Worm (Caenorhabditis elegans) whole organism, L3 larva: ENCODE data around the gene srg-33.

Experiments used
- R02D3.7 ChIP-seq: fragments of 150-350 bp; optimal IDR thresholded peaks from 2 replicates; lab custom pipeline; 2014; ENCODE audit warnings: missing biosample characterization, missing genetic modification characterization
- aly-2 ChIP-seq: fragments of 150-350 bp; optimal IDR thresholded peaks from 2 replicates; lab custom pipeline; 2014; ENCODE audit warnings: missing biosample characterization, missing genetic modification characterization
- ama-1 ChIP-seq: fragments of 150-350 bp; optimal IDR thresholded peaks from 2 replicates; lab custom pipeline; 2018
- ceh-16 ChIP-seq: sonication (generic microtip); optimal IDR thresholded peaks from 2 replicates; lab custom pipeline; 2017; ENCODE audit warnings: missing biosample characterization, missing genetic modification characterization
- ceh-28 ChIP-seq: fragments of 150-350 bp; optimal IDR thresholded peaks from 2 replicates; lab custom pipeline; 2014; ENCODE audit warnings: missing biosample characterization, missing genetic modification reagents, missing genetic modification characterization
- ceh-82 ChIP-seq: fragments of 150-350 bp; optimal IDR thresholded peaks from 2 replicates; lab custom pipeline; 2014; ENCODE audit warnings: missing biosample characterization, missing genetic modification characterization
- ceh-9 ChIP-seq: sonication (generic microtip); optimal IDR thresholded peaks from 2 replicates; lab custom pipeline; 2018; ENCODE audit warnings: missing biosample characterization, missing genetic modification characterization
- daf-12 ChIP-seq: fragments of 150-350 bp; optimal IDR thresholded peaks from 2 replicates; lab custom pipeline; 2014; ENCODE audit warnings: missing biosample characterization, missing genetic modification reagents, missing genetic modification characterization
- egl-27 ChIP-seq: sonication (generic microtip); optimal IDR thresholded peaks from 4 replicates; lab custom pipeline; 2017; ENCODE audit warnings: missing biosample characterization, missing genetic modification reagents, missing genetic modification characterization
- egl-5 ChIP-seq: fragments of 150-350 bp; optimal IDR thresholded peaks from 2 replicates; lab custom pipeline; 2017; ENCODE audit warnings: missing biosample characterization, missing genetic modification reagents, missing genetic modification characterization, inconsistent platforms
- elt-1 ChIP-seq: fragments of 150-350 bp; optimal IDR thresholded peaks from 2 replicates; lab custom pipeline; 2014; ENCODE audit warnings: missing biosample characterization, missing genetic modification characterization
- elt-2 ChIP-seq: sonication (generic microtip); optimal IDR thresholded peaks from 2 replicates; lab custom pipeline; 2016; ENCODE audit warnings: missing genetic modification reagents, mild to moderate bottlenecking, missing genetic modification characterization, missing compliant biosample characterization
- elt-3 ChIP-seq, 3 experiments: fragments of 150-350 bp in 1 of 3; sonication (generic microtip) in 2 of 3; optimal IDR thresholded peaks; 2 replicates in 2 of 3; 4 replicates in 1 of 3; lab custom pipeline; 2014 to 2017; ENCODE audit warnings: missing biosample characterization in 3 of 3, missing genetic modification characterization in 3 of 3
- eor-1 ChIP-seq, 2 experiments: fragments of 150-350 bp; optimal IDR thresholded peaks; 2 replicates each; lab custom pipeline; 2014 to 2018; ENCODE audit warnings: missing biosample characterization in 2 of 2, missing genetic modification characterization in 2 of 2
- fkh-10 ChIP-seq: sonication (generic microtip); optimal IDR thresholded peaks from 2 replicates; lab custom pipeline; 2017; ENCODE audit warnings: missing biosample characterization, missing genetic modification reagents, missing genetic modification characterization
- fkh-2 ChIP-seq: fragments of 150-350 bp; optimal IDR thresholded peaks from 2 replicates; lab custom pipeline; 2014; ENCODE audit warnings: missing biosample characterization, missing genetic modification reagents, missing genetic modification characterization
- fos-1 ChIP-seq: fragments of 150-350 bp; optimal IDR thresholded peaks from 2 replicates; lab custom pipeline; 2014; ENCODE audit warnings: missing biosample characterization, missing genetic modification characterization
- hmg-11 ChIP-seq: sonication (generic microtip); optimal IDR thresholded peaks from 2 replicates; lab custom pipeline; 2016; ENCODE audit warnings: missing genetic modification characterization, missing compliant biosample characterization
- jun-1 ChIP-seq: fragments of 150-350 bp; optimal IDR thresholded peaks from 2 replicates; lab custom pipeline; 2014; ENCODE audit warnings: missing biosample characterization, missing genetic modification reagents, missing genetic modification characterization
- lin-15B ChIP-seq: fragments of 150-350 bp; optimal IDR thresholded peaks from 2 replicates; lab custom pipeline; 2014; ENCODE audit warnings: missing biosample characterization, missing genetic modification characterization
- lin-39 ChIP-seq: fragments of 150-350 bp; optimal IDR thresholded peaks from 2 replicates; lab custom pipeline; 2018; ENCODE audit warnings: missing biosample characterization, missing genetic modification reagents, missing genetic modification characterization
- mml-1 ChIP-seq: fragments of 150-350 bp; sonication (generic microtip); optimal IDR thresholded peaks from 3 replicates; lab custom pipeline; 2014; ENCODE audit warnings: missing biosample characterization, missing genetic modification characterization
- nfya-1 ChIP-seq: sonication (generic microtip); optimal IDR thresholded peaks from 2 replicates; lab custom pipeline; 2017; ENCODE audit warnings: missing genetic modification characterization, mild to moderate bottlenecking, missing compliant biosample characterization, antibody characterized with exemption, moderate library complexity; ENCODE audit not compliant: insufficient read depth
- nhr-11 ChIP-seq: fragments of 150-350 bp; optimal IDR thresholded peaks from 2 replicates; lab custom pipeline; 2014; ENCODE audit warnings: missing biosample characterization, missing genetic modification characterization
- nhr-23 ChIP-seq: fragments of 150-350 bp; optimal IDR thresholded peaks from 2 replicates; lab custom pipeline; 2014; ENCODE audit warnings: missing biosample characterization, missing genetic modification reagents, missing genetic modification characterization
- nhr-237 ChIP-seq: fragments of 150-350 bp; optimal IDR thresholded peaks from 2 replicates; lab custom pipeline; 2014; ENCODE audit warnings: missing biosample characterization, missing genetic modification characterization
- nhr-25 ChIP-seq: sonication (generic microtip); optimal IDR thresholded peaks from 2 replicates; lab custom pipeline; 2017; ENCODE audit warnings: missing biosample characterization, missing genetic modification characterization
- nhr-43 ChIP-seq: sonication (generic microtip); optimal IDR thresholded peaks from 2 replicates; lab custom pipeline; 2016; ENCODE audit warnings: mild to moderate bottlenecking, missing genetic modification characterization, missing compliant biosample characterization; ENCODE audit not compliant: poor library complexity, severe bottlenecking
- nhr-67 ChIP-seq: fragments of 150-350 bp; optimal IDR thresholded peaks from 2 replicates; lab custom pipeline; 2014; ENCODE audit warnings: missing biosample characterization, missing genetic modification characterization
- nhr-77 ChIP-seq: fragments of 150-350 bp; optimal IDR thresholded peaks from 2 replicates; lab custom pipeline; 2014; ENCODE audit warnings: missing biosample characterization, missing genetic modification characterization
- pha-4 ChIP-seq: fragments of 150-350 bp; optimal IDR thresholded peaks from 2 replicates; lab custom pipeline; 2014; ENCODE audit warnings: missing biosample characterization, missing genetic modification reagents, missing genetic modification characterization
- pqm-1 ChIP-seq: fragments of 150-350 bp; optimal IDR thresholded peaks from 2 replicates; lab custom pipeline; 2017; ENCODE audit warnings: missing biosample characterization, missing genetic modification characterization, inconsistent platforms
- skn-1 ChIP-seq: fragments of 150-350 bp; optimal IDR thresholded peaks from 2 replicates; lab custom pipeline; 2014; ENCODE audit warnings: missing biosample characterization, missing genetic modification characterization
- snpc-4 ChIP-seq: fragments of 150-350 bp; optimal IDR thresholded peaks from 2 replicates; lab custom pipeline; 2014; ENCODE audit warnings: missing biosample characterization, missing genetic modification characterization
- unc-39 ChIP-seq: sonication (generic microtip); optimal IDR thresholded peaks from 4 replicates; lab custom pipeline; 2017; ENCODE audit warnings: missing biosample characterization, missing genetic modification characterization
- zag-1 ChIP-seq: fragments of 150-350 bp; optimal IDR thresholded peaks from 2 replicates; lab custom pipeline; 2014; ENCODE audit warnings: missing biosample characterization, missing genetic modification characterization
- ztf-11 ChIP-seq: fragments of 150-350 bp; optimal IDR thresholded peaks from 2 replicates; lab custom pipeline; 2014; ENCODE audit warnings: missing biosample characterization, missing genetic modification characterization

srg-33 gene

ce11 chrV:8300935-8301535, 9.2 kb downstream of the srg-33 start, which contains the start of gene W02D7.6 (continued):
- TF ChIP-seq eor-1 (tag; optimal IDR thresholded peaks at IDR 0.05; lab: Kevin White, UChicago) = no peak
- no peak for TF ChIP-seq nhr-67 (tag; lab: Kevin White, UChicago)
- no peak for TF ChIP-seq nhr-11
- no peak for TF ChIP-seq ceh-82 (tag; lab: Kevin White, UChicago)
- no peak for TF ChIP-seq egl-5 (tag; lab: Kevin White, UChicago)
- no peak for TF ChIP-seq jun-1 (tag; lab: Kevin White, UChicago)
- TF ChIP-seq nhr-43 (tag; lab: Kevin White, UChicago) = no peak
- no peak for TF ChIP-seq fos-1 (tag; lab: Kevin White, UChicago)
- peak; percentile 13 for TF ChIP-seq elt-2 (tag; lab: Kevin White, UChicago)
- TF ChIP-seq, all 47 proteins: peak for 9

DNA sequence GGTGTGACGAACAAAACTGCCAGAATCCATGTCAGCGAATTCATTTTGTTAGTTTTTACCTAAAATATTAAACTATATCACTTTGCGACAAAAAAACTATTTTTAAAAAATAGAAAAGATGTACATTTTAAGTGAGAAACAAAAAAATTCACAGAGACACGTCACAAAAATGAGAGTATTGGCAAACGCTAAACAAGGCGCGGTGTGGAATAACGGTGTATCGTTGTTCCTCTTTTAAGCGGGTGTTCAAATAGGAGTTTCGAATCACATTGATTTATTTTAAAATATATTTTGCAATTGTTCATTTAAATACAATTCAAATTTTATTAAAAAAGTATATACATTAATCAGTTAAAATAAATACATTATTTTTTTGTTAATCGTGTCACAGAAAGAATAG, 10.7 kb downstream of the srg-33 start, which contains the start of gene sel-9:
Gene sel-9 (minus strand): TSS at position 59 of the 400 bp plus-strand sequence.
- TF ChIP-seq fkh-10 (GFP tag; lab: Kevin White, UChicago) (no peak), nhr-67 (tag; lab: Kevin White, UChicago) (no peak), nhr-237 (tag; lab: Kevin White, UChicago) (no peak), lin-15B (peak; percentile 74), aly-2 (no peak), ceh-16 (tag; lab: Kevin White, UChicago) (no peak), pha-4 (peak; percentile 60), ceh-28 (tag; lab: Kevin White, UChicago) (peak; percentile 9), elt-1 (tag; lab: Kevin White, UChicago) (no peak), nhr-25 (tag; lab: Kevin White, UChicago) (no peak), snpc-4 (no peak), ama-1 (no peak), ceh-9 (tag; lab: Kevin White, UChicago) (no peak), skn-1 (tag; lab: Kevin White, UChicago) (peak; percentile 16), hmg-11 (no peak), jun-1 (tag; lab: Kevin White, UChicago) (no peak), nhr-23 (tag; lab: Kevin White, UChicago) (peak; percentile 46), fkh-2 (tag; lab: Kevin White, UChicago) (no peak), nfya-1 (tag; lab: Kevin White, UChicago) (peak; percentile 54), R02D3.7 (tag; lab: Kevin White, UChicago) (no peak), egl-27 (tag; lab: Kevin White, UChicago) (no peak), pqm-1 (no peak), lin-39 (tag; lab: Kevin White, UChicago) (no peak), mml-1 (tag; lab: Kevin White, UChicago) (no peak), eor-1 (tag; optimal IDR thresholded peaks at IDR 0.05; lab: Kevin White, UChicago) (no peak), daf-12 (no peak), ztf-11 (tag; lab: Kevin White, UChicago) (no peak), nhr-77 (tag; lab: Kevin White, UChicago) (no peak), unc-39 (no peak), fos-1 (tag; lab: Kevin White, UChicago) (no peak), elt-2 (tag; lab: Kevin White, UChicago) (peak; percentile 22), egl-5 (tag; lab: Kevin White, UChicago) (no peak)
- TF ChIP-seq, all 47 proteins: peak for 7

DNA sequence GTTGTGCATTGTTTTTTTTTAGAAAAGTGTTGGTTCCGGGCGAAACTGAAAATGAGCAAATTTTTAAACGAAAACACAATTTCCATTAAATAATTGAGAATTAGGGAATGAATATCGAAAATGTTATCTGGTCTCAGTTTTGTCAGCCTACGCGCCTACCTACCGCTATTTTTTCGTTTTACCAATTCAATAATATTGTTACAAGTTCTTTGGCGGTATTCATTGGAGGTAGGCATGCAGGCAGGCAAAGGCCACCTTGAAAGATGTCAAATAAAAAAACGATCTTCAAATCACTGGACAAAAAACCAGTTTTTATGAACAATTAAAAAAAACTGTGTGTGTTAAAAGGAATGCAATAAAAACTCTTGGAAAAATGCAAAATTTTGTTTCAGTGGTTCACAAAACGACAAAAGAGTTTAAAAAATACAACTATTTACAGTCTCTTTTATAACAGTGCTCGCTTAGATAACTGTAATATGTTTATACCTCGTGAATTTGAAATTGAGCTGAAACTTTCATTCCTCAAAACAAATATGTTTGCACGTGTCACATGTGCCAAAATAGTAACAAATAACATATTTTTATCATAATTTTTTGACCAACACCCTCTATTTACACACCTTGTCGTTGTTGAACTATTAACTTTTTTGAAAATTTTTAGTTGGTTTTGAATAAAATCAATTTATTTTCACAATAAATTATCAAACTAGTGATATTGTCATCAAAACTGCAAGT, 12.8 kb downstream of the srg-33 start, which contains the start of gene W02D7.11:
Gene W02D7.11 (minus strand): TSS at position 51 of the 735 bp plus-strand sequence.
- peak; percentile 87 for TF ChIP-seq pha-4
- TF ChIP-seq pqm-1 = peak; percentile 9
- peak; percentile 36 for TF ChIP-seq elt-2 (tag; lab: Kevin White, UChicago)
- TF ChIP-seq R02D3.7 (tag; lab: Kevin White, UChicago) = no peak
- TF ChIP-seq fkh-10 (GFP tag; lab: Kevin White, UChicago) = no peak
- TF ChIP-seq, all 47 proteins: peak for 3

- TF ChIP-seq elt-2 (tag; lab: Kevin White, UChicago) (peak; percentile 70), pha-4 (peak; percentile 23), ama-1 (no peak), skn-1 (tag; lab: Kevin White, UChicago) (no peak), nhr-67 (tag; lab: Kevin White, UChicago) (no peak), nfya-1 (tag; lab: Kevin White, UChicago) (no peak), pqm-1 (peak; percentile 58), elt-3 (tag; optimal IDR thresholded peaks at IDR 0.05; lab: Kevin White, UChicago) (no peak), zag-1 (tag; lab: Kevin White, UChicago) (no peak)
These were observed 14.1 kb downstream of the srg-33 start for ce11 chrV:8305940-8306339.
